Worm (Caenorhabditis elegans): ENCODE measurements around the gene sru-2.

ce11 chrIV:9524849-9525460 is 38.9 kb downstream of the sru-2 start, which contains the start of gene ndua-5:
- no peak for TF ChIP-seq tra-4 (tag; optimal IDR thresholded peaks at IDR 0.05)
- no peak for TF ChIP-seq ama-1 (optimal IDR thresholded peaks at IDR 0.05)
- TF ChIP-seq scrt-1 (GFP tag; IDR thresholded peaks at IDR 0.05): no peak
- no peak for TF ChIP-seq flt-1 (GFP tag; IDR thresholded peaks at IDR 0.05)
- no peak for TF ChIP-seq hmbx-1 (tag; optimal IDR thresholded peaks at IDR 0.05)

Measured in whole organism, early embryonic.